Worm (Caenorhabditis elegans): ENCODE results near the gene T27E7.5.

Gene T27E7.5

ce11 chrIV:14515162-14515561 is 21.8 kb upstream of the T27E7.5 start:
- TF ChIP-seq ztf-11 (tag; optimal IDR thresholded peaks at IDR 0.05) (no peak), snpc-1.2 (GFP tag; IDR thresholded peaks at IDR 0.05) (peak; percentile 57; the same call in 1 of the 2 replicates)

ce11 chrIV:14519423-14519822 is 17.5 kb upstream of the T27E7.5 start, which contains the start of the genes Y57G11A.2 and T27E7.1:
TSS of gene Y57G11A.2 (minus strand) at chrIV:14519523.
TSS of gene T27E7.1 (plus strand) at chrIV:14519759.
- TF ChIP-seq zfp-2 (tag; optimal IDR thresholded peaks at IDR 0.05) (no peak), nhr-77 (tag; optimal IDR thresholded peaks at IDR 0.05) (no peak)

- TF ChIP-seq lin-13 (GFP tag; optimal IDR thresholded peaks at IDR 0.05) (no peak), nhr-237 (tag; optimal IDR thresholded peaks at IDR 0.05) (no peak), hlh-30 (tag; optimal IDR thresholded peaks at IDR 0.05; ENCODE audit: insufficient read depth) (no peak), zfp-2 (tag; optimal IDR thresholded peaks at IDR 0.05) (no peak), ztf-7 (tag; optimal IDR thresholded peaks at IDR 0.05) (no peak), zag-1 (tag; optimal IDR thresholded peaks at IDR 0.05) (no peak), unc-39 (tag; optimal IDR thresholded peaks at IDR 0.05) (no peak), nhr-42 (GFP tag; IDR thresholded peaks at IDR 0.05) (no peak), dmd-8 (GFP tag; IDR thresholded peaks at IDR 0.05) (no peak), ceh-20 (GFP tag; IDR thresholded peaks at IDR 0.05) (no peak), lin-1 (GFP tag; IDR thresholded peaks at IDR 0.05) (no peak)
These were observed 13.4 kb upstream of the T27E7.5 start, which contains the start of gene srh-63 for ce11 chrIV:14523568-14523967. TSS of gene srh-63 (plus strand) at chrIV:14523868.

- peak; percentile 12 for TF ChIP-seq unc-130 (GFP tag; optimal IDR thresholded peaks at IDR 0.05)
- peak; percentile 68; the same call in 1 of the 2 replicates for TF ChIP-seq ceh-44 (GFP tag; IDR thresholded peaks at IDR 0.05)
- TF ChIP-seq lin-38 (GFP tag; IDR thresholded peaks at IDR 0.05): peak; percentile 58
- peak; percentile 93 for TF ChIP-seq mdt-29 (GFP tag; IDR thresholded peaks at IDR 0.05)
- TF ChIP-seq snpc-1.2 (GFP tag; IDR thresholded peaks at IDR 0.05): peak; percentile 100
- 0 out of 2 replicates have a peak, but pooled peaks have one; percentile 10 for TF ChIP-seq vab-7 (GFP tag; IDR thresholded peaks at IDR 0.05)
- peak; percentile 74 for TF ChIP-seq Y48G9A.11 (GFP tag; IDR thresholded peaks at IDR 0.05)
These were observed 11.4 kb upstream of the T27E7.5 start for ce11 chrIV:14525272-14526162.

- no peak for TF ChIP-seq aly-2 (tag; optimal IDR thresholded peaks at IDR 0.05)
- no peak for TF ChIP-seq tag-97 (GFP tag; IDR thresholded peaks at IDR 0.05)
- TF ChIP-seq set-16 (GFP tag; IDR thresholded peaks at IDR 0.05): no peak
- no peak for TF ChIP-seq zag-1 (tag; optimal IDR thresholded peaks at IDR 0.05)
- TF ChIP-seq lin-29 (GFP tag; IDR thresholded peaks at IDR 0.05): no peak
- no peak for TF ChIP-seq aha-1 (tag)
- TF ChIP-seq ces-1 (GFP tag; optimal IDR thresholded peaks at IDR 0.05): no peak
- TF ChIP-seq dpl-1 (GFP tag; optimal IDR thresholded peaks at IDR 0.05): no peak
- TF ChIP-seq dmd-6 (GFP tag; IDR thresholded peaks at IDR 0.05): no peak
- no peak for TF ChIP-seq mxl-2 (GFP tag; conservative IDR thresholded peaks at IDR 0.05)
- TF ChIP-seq rbr-2 (tag; optimal IDR thresholded peaks at IDR 0.05): no peak
- TF ChIP-seq arid-1 (GFP tag; conservative IDR thresholded peaks at IDR 0.05): no peak
- no peak for TF ChIP-seq ceh-28 (tag; optimal IDR thresholded peaks at IDR 0.05)
- no peak for TF ChIP-seq tra-1 (GFP tag; IDR thresholded peaks at IDR 0.05)
- TF ChIP-seq daf-12 (tag; optimal IDR thresholded peaks at IDR 0.05): no peak
- no peak for TF ChIP-seq F26F4.8 (GFP tag; conservative IDR thresholded peaks at IDR 0.05)
- TF ChIP-seq F10B5.3 (tag; optimal IDR thresholded peaks at IDR 0.05): no peak
- TF ChIP-seq unc-62 (GFP tag; optimal IDR thresholded peaks at IDR 0.05 in 1 of 2): no peak
- TF ChIP-seq unc-62 (tag; optimal IDR thresholded peaks at IDR 0.05): no peak
These were observed 8.2 kb upstream of the T27E7.5 start, which contains the start of gene T27E7.3 for ce11 chrIV:14528718-14529117. TSS of gene T27E7.3 (plus strand) at chrIV:14529018.
